Fruit fly (Drosophila melanogaster) whole organism, embryonic: Measurements from ENCODE around the gene Fkbp59.

Experiments
- Adf1 ChIP-seq: fragments of 200-800 bp; sonication (Bioruptor generic); IDR thresholded peaks from 2 replicates; pipeline ENCODE4 v1.3.6; 2022; ENCODE audit warnings: missing biosample characterization, missing genetic modification characterization
- Bgb ChIP-seq: fragments of 200-800 bp; sonication (Bioruptor generic); IDR thresholded peaks from 2 replicates; pipeline ENCODE4 v1.3.6; 2022; ENCODE audit warnings: missing biosample characterization, missing genetic modification characterization; ENCODE audit not compliant: partially characterized antibody
- CG10321 ChIP-seq: fragments of 200-800 bp; sonication (Bioruptor generic); IDR thresholded peaks from 2 replicates; pipeline ENCODE4 v1.3.6; 2022; ENCODE audit warnings: missing biosample characterization, missing genetic modification characterization
- CG10543 ChIP-seq: fragments of 200-800 bp; sonication (Bioruptor generic); optimal IDR thresholded peaks from 3 replicates; lab custom pipeline; 2017; ENCODE audit warnings: missing biosample characterization, mild to moderate bottlenecking, missing genetic modification characterization, moderate library complexity
- CG13775 ChIP-seq: fragments of 200-800 bp; sonication (Bioruptor generic); optimal IDR thresholded peaks from 3 replicates; lab custom pipeline; 2017; ENCODE audit warnings: missing biosample characterization, mild to moderate bottlenecking, missing genetic modification characterization
- CG17361 ChIP-seq: fragments of 200-800 bp; sonication (Bioruptor generic); IDR thresholded peaks from 3 replicates; pipeline ENCODE4 v1.3.6; 2022; ENCODE audit warnings: missing biosample characterization, missing genetic modification characterization
- CG17802 ChIP-seq: fragments of 200-800 bp; sonication (Bioruptor generic); optimal IDR thresholded peaks from 2 replicates; lab custom pipeline; 2018; ENCODE audit warnings: missing biosample characterization, mild to moderate bottlenecking, missing genetic modification characterization, moderate library complexity
- CG18764 ChIP-seq: fragments of 200-800 bp; sonication (Bioruptor generic); optimal IDR thresholded peaks from 3 replicates; lab custom pipeline; 2016; ENCODE audit warnings: missing biosample characterization, missing genetic modification characterization
- CG3995 ChIP-seq: fragments of 200-800 bp; sonication (Bioruptor generic); optimal IDR thresholded peaks from 3 replicates; lab custom pipeline; 2016; ENCODE audit warnings: missing biosample characterization, missing genetic modification characterization
- CG4360 ChIP-seq: fragments of 200-800 bp; sonication (Bioruptor generic); IDR thresholded peaks from 2 replicates; pipeline ENCODE4 v1.3.6; 2022; ENCODE audit warnings: missing biosample characterization, missing genetic modification characterization
- CG7987 ChIP-seq: fragments of 200-800 bp; sonication (Bioruptor generic); optimal IDR thresholded peaks from 2 replicates; lab custom pipeline; 2018; ENCODE audit warnings: missing biosample characterization, mild to moderate bottlenecking, missing genetic modification characterization, moderate library complexity
- CG8281 ChIP-seq: fragments of 200-800 bp; sonication (Bioruptor generic); optimal IDR thresholded peaks from 2 replicates; lab custom pipeline; 2018; ENCODE audit warnings: missing biosample characterization, mild to moderate bottlenecking, missing genetic modification characterization, moderate library complexity
- CG9215 ChIP-seq: fragments of 200-800 bp; sonication (Bioruptor generic); IDR thresholded peaks from 2 replicates; pipeline ENCODE4 v1.3.6; 2022; ENCODE audit warnings: missing biosample characterization, missing genetic modification characterization
- Deaf1 ChIP-seq: fragments of 200-800 bp; optimal IDR thresholded peaks from 3 replicates; lab custom pipeline; 2019; ENCODE audit warnings: missing biosample characterization, mild to moderate bottlenecking, missing genetic modification characterization, moderate library complexity
- Drgx ChIP-seq: fragments of 200-800 bp; sonication (Bioruptor generic); IDR thresholded peaks from 2 replicates; pipeline ENCODE4 v1.3.6; 2022; ENCODE audit warnings: missing biosample characterization, missing genetic modification characterization
- E2f2 ChIP-seq: fragments of 200-800 bp; sonication (Bioruptor generic); IDR thresholded peaks from 2 replicates; pipeline ENCODE4 v1.3.6; 2022; ENCODE audit warnings: missing biosample characterization, missing genetic modification characterization
- Ets65A ChIP-seq: fragments of 200-800 bp; sonication (Bioruptor generic); peaks from one replicate; lab custom pipeline; 2016; ENCODE audit warnings: missing biosample characterization, missing genetic modification characterization
- Stat92E ChIP-seq, 3 experiments: fragments of >200 bp in 2 of 3; fragments of 200-800 bp in 1 of 3; sonication (Bioruptor generic) in 1 of 3; optimal IDR thresholded peaks; 2 replicates each; lab custom pipeline; 2017 to 2019; ENCODE audit warnings: missing biosample characterization in 3 of 3, missing genetic modification characterization in 3 of 3, mild to moderate bottlenecking in 1 of 3, moderate library complexity in 1 of 3
- Trl ChIP-seq, 3 experiments: fragments of >200 bp in 2 of 3; fragments of 200-800 bp in 1 of 3; sonication (Bioruptor generic) in 1 of 3; optimal IDR thresholded peaks; 2 replicates in 1 of 3; 3 replicates in 2 of 3; lab custom pipeline; 2016 to 2017; ENCODE audit warnings: missing biosample characterization in 1 of 3, missing genetic modification characterization in 1 of 3
- Xbp1 ChIP-seq: fragments of 200-800 bp; sonication (Bioruptor generic); optimal IDR thresholded peaks from 3 replicates; lab custom pipeline; 2016; ENCODE audit warnings: missing biosample characterization, mild to moderate bottlenecking, missing genetic modification characterization
- abd-A ChIP-seq: fragments of 200-800 bp; sonication (Bioruptor generic); optimal IDR thresholded peaks from 3 replicates; lab custom pipeline; 2019; ENCODE audit warnings: missing biosample characterization, mild to moderate bottlenecking, missing genetic modification characterization, moderate library complexity
- al ChIP-seq: fragments of 200-800 bp; sonication (Bioruptor generic); IDR thresholded peaks from 2 replicates; pipeline ENCODE4 v1.3.6; 2022; ENCODE audit warnings: missing biosample characterization, missing genetic modification characterization
- btn ChIP-seq: fragments of 200-800 bp; sonication (Bioruptor generic); optimal IDR thresholded peaks from 2 replicates; lab custom pipeline; 2016; ENCODE audit warnings: missing biosample characterization, missing genetic modification characterization
- cg ChIP-seq: fragments of 200-800 bp; sonication (Bioruptor generic); optimal IDR thresholded peaks from 3 replicates; lab custom pipeline; 2019; ENCODE audit warnings: missing biosample characterization, mild to moderate bottlenecking, missing genetic modification characterization, moderate library complexity
- chinmo ChIP-seq: fragments of 200-800 bp; sonication (Bioruptor generic); IDR thresholded peaks from 4 replicates; pipeline ENCODE4 v1.3.6; 2022; ENCODE audit warnings: missing biosample characterization, missing genetic modification characterization; ENCODE audit not compliant: partially characterized antibody
- corto ChIP-seq: fragments of 200-800 bp; sonication (Bioruptor generic); optimal IDR thresholded peaks from 2 replicates; lab custom pipeline; 2016; ENCODE audit warnings: missing biosample characterization, mild to moderate bottlenecking, missing genetic modification characterization, moderate library complexity
- dati ChIP-seq: fragments of 200-800 bp; sonication (Bioruptor generic); IDR thresholded peaks from 2 replicates; pipeline ENCODE4 v1.3.6; 2022; ENCODE audit warnings: missing biosample characterization, missing genetic modification characterization
- ems ChIP-seq: fragments of 200-800 bp; sonication (Bioruptor generic); optimal IDR thresholded peaks from 3 replicates; lab custom pipeline; 2016; ENCODE audit warnings: missing biosample characterization, missing genetic modification characterization
- hkb ChIP-seq, 2 experiments: fragments of 200-800 bp in 1 of 2; fragments of >200 bp in 1 of 2; sonication (Bioruptor generic) in 1 of 2; IDR thresholded peaks in 1 of 2; optimal IDR thresholded peaks in 1 of 2; 2 replicates each; pipeline versions ENCODE4 v1.3.6 to Lab custom; 2017 to 2022; ENCODE audit warnings: missing biosample characterization in 1 of 2, missing genetic modification characterization in 1 of 2
- knrl ChIP-seq: fragments of 200-800 bp; sonication (Bioruptor generic); IDR thresholded peaks from 3 replicates; pipeline ENCODE4 v1.3.6; 2022; ENCODE audit warnings: missing biosample characterization, missing genetic modification characterization; ENCODE audit not compliant: partially characterized antibody
- mirr ChIP-seq: fragments of 200-800 bp; sonication (Bioruptor generic); optimal IDR thresholded peaks from 3 replicates; lab custom pipeline; 2018; ENCODE audit warnings: missing biosample characterization, mild to moderate bottlenecking, missing genetic modification characterization
- nerfin-1 ChIP-seq: fragments of 200-800 bp; sonication (Bioruptor generic); optimal IDR thresholded peaks from 3 replicates; lab custom pipeline; 2019; ENCODE audit warnings: missing biosample characterization, mild to moderate bottlenecking, missing genetic modification characterization, moderate library complexity
- nmo ChIP-seq: fragments of 200-800 bp; sonication (Bioruptor generic); optimal IDR thresholded peaks from 2 replicates; lab custom pipeline; 2018; ENCODE audit warnings: missing biosample characterization, mild to moderate bottlenecking, missing genetic modification characterization, moderate library complexity
- pan ChIP-seq, 4 experiments: fragments of >200 bp in 3 of 4; fragments of 200-800 bp in 1 of 4; sonication (Bioruptor generic) in 1 of 4; optimal IDR thresholded peaks in 3 of 4; IDR thresholded peaks in 1 of 4; 2 replicates each; pipeline versions ENCODE4 v1.3.6 to Lab custom; 2017 to 2022; ENCODE audit warnings: missing biosample characterization in 2 of 4, missing genetic modification characterization in 2 of 4, mixed read lengths in 1 of 4
- sc ChIP-seq, 3 experiments: fragments of >200 bp in 2 of 3; fragments of 200-800 bp in 1 of 3; sonication (Bioruptor generic) in 1 of 3; optimal IDR thresholded peaks; 2 replicates in 2 of 3; 3 replicates in 1 of 3; lab custom pipeline; 2017; ENCODE audit warnings: mild to moderate bottlenecking in 1 of 3, missing biosample characterization in 1 of 3, missing genetic modification characterization in 1 of 3, missing genetic modification reagents in 1 of 3
- scrt ChIP-seq: fragments of 200-800 bp; sonication (Bioruptor generic); optimal IDR thresholded peaks from 2 replicates; lab custom pipeline; 2018; ENCODE audit warnings: missing biosample characterization, mild to moderate bottlenecking, missing genetic modification characterization, moderate library complexity
- slbo ChIP-seq: fragments of 200-800 bp; sonication (Bioruptor generic); IDR thresholded peaks from 2 replicates; pipeline ENCODE4 v1.3.6; 2022; ENCODE audit warnings: missing biosample characterization, missing genetic modification characterization
- slp2 ChIP-seq: fragments of 200-800 bp; sonication (Bioruptor generic); optimal IDR thresholded peaks from 2 replicates; lab custom pipeline; 2016; ENCODE audit warnings: missing biosample characterization, missing genetic modification characterization
- sqz ChIP-seq: fragments of 200-800 bp; sonication (Bioruptor generic); optimal IDR thresholded peaks from 3 replicates; lab custom pipeline; 2018; ENCODE audit warnings: missing biosample characterization, mild to moderate bottlenecking, missing genetic modification characterization
- tgo ChIP-seq: fragments of 200-800 bp; sonication (Bioruptor generic); IDR thresholded peaks from 3 replicates; pipeline ENCODE4 v1.3.6; 2022; ENCODE audit warnings: missing biosample characterization, missing genetic modification characterization
- tll ChIP-seq, 2 experiments: fragments of 200-800 bp in 1 of 2; fragments of >200 bp in 1 of 2; sonication (Bioruptor generic) in 1 of 2; optimal IDR thresholded peaks; 2 replicates each; lab custom pipeline; 2017 to 2019; ENCODE audit warnings: missing biosample characterization in 2 of 2, missing genetic modification characterization in 2 of 2, mild to moderate bottlenecking in 1 of 2, moderate library complexity in 1 of 2
- tna ChIP-seq: fragments of 200-800 bp; sonication (Bioruptor generic); IDR thresholded peaks from 2 replicates; pipeline ENCODE4 v1.3.6; 2022; ENCODE audit warnings: missing biosample characterization, missing genetic modification characterization; ENCODE audit not compliant: partially characterized antibody
- z ChIP-seq: fragments of 200-800 bp; sonication (Bioruptor generic); IDR thresholded peaks from 3 replicates; pipeline ENCODE4 v1.3.6; 2022; ENCODE audit warnings: missing biosample characterization, missing genetic modification characterization

Gene Fkbp59

dm6 chr2L:9882393-9882971 lies 5.3 kb upstream of the Fkbp59 start:
- peak; percentile 5 for TF ChIP-seq sqz (GFP tag; lab: Kevin White, UChicago)
- TF ChIP-seq btn, result no peak
- TF ChIP-seq CG10321 (GFP tag; lab: Robert Waterston, UW), result no peak
- TF ChIP-seq mirr (GFP tag; lab: Kevin White, UChicago), result peak; percentile 58
- no peak for TF ChIP-seq ems (GFP tag; lab: Kevin White, UChicago)
- TF ChIP-seq Trl (optimal IDR thresholded peaks at IDR 0.05; lab: Kevin White, UChicago), result peak in 1 of 2 experiments; percentile 7
- TF ChIP-seq Trl (GFP tag; optimal IDR thresholded peaks at IDR 0.05; lab: Kevin White, UChicago), result no peak
- peak; percentile 26 for TF ChIP-seq CG10543 (GFP tag; lab: Kevin White, UChicago)
- TF ChIP-seq Xbp1 (GFP tag; lab: Kevin White, UChicago), result no peak
- peak; percentile 18 for TF ChIP-seq scrt (GFP tag; lab: Kevin White, UChicago)
- no peak for TF ChIP-seq Stat92E (GFP tag; optimal IDR thresholded peaks at IDR 0.05; lab: Kevin White, UChicago)
- TF ChIP-seq dati, result 0 out of 2 replicates have a peak, but pooled peaks have one; percentile 8
- 0 out of 3 replicates have a peak, but pooled peaks have one; percentile 11 for TF ChIP-seq knrl
- TF ChIP-seq hkb (optimal IDR thresholded peaks at IDR 0.05; lab: Kevin White, UChicago), result no peak
- no peak for TF ChIP-seq hkb (GFP tag; IDR thresholded peaks at IDR 0.05; lab: Robert Waterston, UW)
- no peak for TF ChIP-seq E2f2 (GFP tag; lab: Robert Waterston, UW)
- no peak for TF ChIP-seq slbo (GFP tag; lab: Robert Waterston, UW)
- no peak for TF ChIP-seq pan (optimal IDR thresholded peaks at IDR 0.05; lab: Kevin White, UChicago)
- TF ChIP-seq pan (GFP tag; optimal IDR thresholded peaks at IDR 0.05 in 1 of 2, IDR thresholded peaks at IDR 0.05 in 1 of 2), result no peak
- no peak for TF ChIP-seq CG3995 (GFP tag; lab: Kevin White, UChicago)
- peak; percentile 60 for TF ChIP-seq cg
- peak; percentile 86 for TF ChIP-seq abd-A
- no peak for TF ChIP-seq slp2
- no peak for TF ChIP-seq CG9215 (GFP tag; lab: Robert Waterston, UW)
- TF ChIP-seq CG13775, result no peak
- peak; percentile 31 for TF ChIP-seq Ets65A (GFP tag; lab: Kevin White, UChicago)
- no peak for TF ChIP-seq sc (optimal IDR thresholded peaks at IDR 0.05; lab: Kevin White, UChicago)
- no peak for TF ChIP-seq sc (GFP tag; optimal IDR thresholded peaks at IDR 0.05; lab: Kevin White, UChicago)
- no peak for TF ChIP-seq corto (GFP tag; lab: Kevin White, UChicago)
- no peak for TF ChIP-seq CG17802 (tag; lab: Kevin White, UChicago)
- no peak for TF ChIP-seq CG8281
- peak; percentile 68 for TF ChIP-seq Deaf1 (tag; lab: Kevin White, UChicago)
- peak; percentile 74 for TF ChIP-seq nerfin-1 (tag; lab: Kevin White, UChicago)
- no peak for TF ChIP-seq tll (GFP tag; optimal IDR thresholded peaks at IDR 0.05; lab: Kevin White, UChicago)
- TF ChIP-seq, all 482 proteins: peak for 12

DNA sequence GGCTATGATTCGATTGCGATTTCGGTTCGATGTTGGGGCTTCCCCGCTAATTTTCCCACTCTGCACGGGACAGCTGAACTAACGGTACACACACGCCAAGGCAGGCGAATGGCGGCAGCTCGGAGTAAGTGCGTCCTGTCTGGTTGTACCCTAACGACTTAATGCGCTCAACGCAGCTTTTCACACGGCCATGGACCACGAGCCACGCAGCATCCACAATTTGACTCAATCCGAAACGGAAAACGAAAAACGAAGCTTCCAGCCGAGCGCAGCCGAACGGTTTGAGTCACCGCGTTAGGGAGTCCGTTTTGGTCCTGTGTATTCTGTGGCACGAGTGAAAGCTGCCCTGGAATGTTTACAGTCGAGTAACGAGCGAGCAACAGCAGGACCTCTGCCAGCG lies 1.7 kb upstream of the Fkbp59 start, which contains the start of gene nAChRalpha6:
Gene nAChRalpha6, minus strand, starts transcription at position 165 of the 400 bp plus-strand sequence.
- TF ChIP-seq chinmo (GFP tag; lab: Robert Waterston, UW) (0 out of 4 replicates have a peak, but pooled peaks have one; percentile 54), Adf1 (peak; percentile 71; the same call in 1 of the 2 replicates), tna (GFP tag; lab: Robert Waterston, UW) (no peak), CG18764 (GFP tag; lab: Kevin White, UChicago) (no peak), abd-A (peak; percentile 34), al (GFP tag; lab: Robert Waterston, UW) (no peak), Bgb (peak; percentile 57; the same call in 1 of the 2 replicates), CG4360 (no peak), CG17361 (GFP tag; lab: Robert Waterston, UW) (no peak), Drgx (no peak), nmo (GFP tag; lab: Kevin White, UChicago) (no peak), tgo (GFP tag; lab: Robert Waterston, UW) (no peak), pan (optimal IDR thresholded peaks at IDR 0.05; lab: Kevin White, UChicago) (no peak), pan (GFP tag; optimal IDR thresholded peaks at IDR 0.05 in 1 of 2, IDR thresholded peaks at IDR 0.05 in 1 of 2) (peak in 1 of 2 experiments; percentile 5), Ets65A (GFP tag; lab: Kevin White, UChicago) (peak; percentile 10), z (GFP tag; lab: Robert Waterston, UW) (peak; percentile 92), CG7987 (GFP tag; lab: Kevin White, UChicago) (no peak), Deaf1 (tag; lab: Kevin White, UChicago) (peak; percentile 93)
- TF ChIP-seq, all 482 proteins: peak for 8
